Fruit fly (Drosophila melanogaster): ENCODE data around the gene OXA1L.
A peak's percentile ranks its signal among the peaks of the same experiment; 100 is the strongest.

Gene OXA1L

DNA sequence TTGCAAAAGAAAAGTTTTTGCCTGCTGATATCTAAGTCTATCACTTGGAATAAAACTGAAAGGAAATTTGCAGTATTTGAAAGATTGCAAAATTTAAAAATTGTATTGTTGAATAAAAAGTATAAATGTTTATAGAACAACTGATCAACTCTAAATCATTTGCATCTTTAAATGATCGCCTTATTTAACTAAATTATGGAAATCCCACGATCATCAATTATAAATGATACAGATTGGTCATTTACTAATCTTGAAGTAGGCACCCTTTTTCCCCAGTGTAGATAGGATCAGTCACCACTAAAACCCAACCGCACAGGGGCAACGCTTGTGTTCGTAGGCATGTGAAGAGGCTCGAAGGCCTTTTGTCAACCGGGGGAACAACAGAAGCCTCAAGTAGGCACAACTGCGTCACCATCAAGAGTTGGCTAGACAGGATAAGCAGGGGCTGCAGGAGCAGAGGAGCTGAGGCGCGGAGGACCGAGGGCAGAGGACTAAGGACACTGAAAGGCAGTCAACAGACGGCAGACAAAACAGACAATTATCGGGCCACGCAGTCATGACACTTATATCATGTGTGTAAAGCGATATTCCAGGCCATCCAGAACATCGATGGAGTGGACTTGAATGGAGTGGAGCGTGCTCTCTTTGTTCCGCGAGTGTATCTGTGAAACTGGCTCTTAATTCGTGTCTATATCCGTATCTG lies 38.3 kb downstream of the OXA1L start (continued):
- TF ChIP-seq Doc3 (GFP tag; IDR thresholded peaks at IDR 0.05; ENCODE audit: partially characterized antibody): no peak
- TF ChIP-seq CG8089 (GFP tag; optimal IDR thresholded peaks at IDR 0.05): no peak
- TF ChIP-seq vnd (GFP tag; IDR thresholded peaks at IDR 0.05; ENCODE audit: partially characterized antibody): no peak
- no peak for TF ChIP-seq br (optimal IDR thresholded peaks at IDR 0.05)
- TF ChIP-seq Stat92E (GFP tag; optimal IDR thresholded peaks at IDR 0.05): no peak
- TF ChIP-seq CG15269 (tag; optimal IDR thresholded peaks at IDR 0.05): no peak
- TF ChIP-seq CG17361 (GFP tag; IDR thresholded peaks at IDR 0.05): peak; percentile 73
- no peak for TF ChIP-seq HLHmδ (GFP tag; optimal IDR thresholded peaks at IDR 0.05)
- TF ChIP-seq seq (GFP tag; IDR thresholded peaks at IDR 0.05): no peak
- TF ChIP-seq CG32767 (GFP tag; IDR thresholded peaks at IDR 0.05): no peak
- TF ChIP-seq Nf-YB (GFP tag; optimal IDR thresholded peaks at IDR 0.05): peak; percentile 13
- no peak; the same call in 2 of the 3 replicates for TF ChIP-seq z (GFP tag; IDR thresholded peaks at IDR 0.05)
- no peak for TF ChIP-seq Dbx (GFP tag; IDR thresholded peaks at IDR 0.05)
- TF ChIP-seq CG4707 (GFP tag; optimal IDR thresholded peaks at IDR 0.05): no peak
- TF ChIP-seq CG18262 (tag; optimal IDR thresholded peaks at IDR 0.05): peak; percentile 81
- TF ChIP-seq CG11085 (GFP tag; IDR thresholded peaks at IDR 0.05): no peak
- TF ChIP-seq CG14965 (GFP tag; optimal IDR thresholded peaks at IDR 0.05; ENCODE audit: borderline replicate concordance): no peak
- no peak for TF ChIP-seq CG3065 (GFP tag; optimal IDR thresholded peaks at IDR 0.05)
- no peak for TF ChIP-seq h (optimal IDR thresholded peaks at IDR 0.05)
- TF ChIP-seq dan (GFP tag; IDR thresholded peaks at IDR 0.05): no peak
- TF ChIP-seq CG12219 (GFP tag; optimal IDR thresholded peaks at IDR 0.05): no peak
- no peak for TF ChIP-seq ftz-f1 (GFP tag; optimal IDR thresholded peaks at IDR 0.05)
- TF ChIP-seq CG8478 (optimal IDR thresholded peaks at IDR 0.05): no peak
- no peak for TF ChIP-seq Trl (optimal IDR thresholded peaks at IDR 0.05)
- TF ChIP-seq Trl (GFP tag; optimal IDR thresholded peaks at IDR 0.05): no peak
- TF ChIP-seq Hey (tag; optimal IDR thresholded peaks at IDR 0.05): no peak
- TF ChIP-seq CG1603 (tag; optimal IDR thresholded peaks at IDR 0.05): peak; percentile 32
- TF ChIP-seq wek (GFP tag; optimal IDR thresholded peaks at IDR 0.05): no peak
- peak; percentile 39 for TF ChIP-seq CG1233 (GFP tag; optimal IDR thresholded peaks at IDR 0.05)
- no peak for TF ChIP-seq gt (GFP tag; IDR thresholded peaks at IDR 0.05)
- no peak for TF ChIP-seq prd (optimal IDR thresholded peaks at IDR 0.05)
- TF ChIP-seq prd (GFP tag; IDR thresholded peaks at IDR 0.05): peak; percentile 62; the same call in 1 of the 3 replicates
- peak; percentile 94 for TF ChIP-seq zf30C (GFP tag; optimal IDR thresholded peaks at IDR 0.05)
- TF ChIP-seq cato (GFP tag; optimal IDR thresholded peaks at IDR 0.05; ENCODE audit: borderline replicate concordance): peak; percentile 2
- TF ChIP-seq Hr39 (optimal IDR thresholded peaks at IDR 0.05): no peak
- no peak for TF ChIP-seq caup (GFP tag; optimal IDR thresholded peaks at IDR 0.05; ENCODE audit: severe bottlenecking)
- peak; percentile 3 for TF ChIP-seq CG3163 (GFP tag; optimal IDR thresholded peaks at IDR 0.05)
- no peak for TF ChIP-seq CG10565 (GFP tag; optimal IDR thresholded peaks at IDR 0.05)
- peak; percentile 33 for TF ChIP-seq Xbp1 (GFP tag; optimal IDR thresholded peaks at IDR 0.05)
- TF ChIP-seq CG12391 (tag; optimal IDR thresholded peaks at IDR 0.05): peak; percentile 67
- peak; percentile 43 for TF ChIP-seq Usf (GFP tag; optimal IDR thresholded peaks at IDR 0.05)
- no peak for TF ChIP-seq CG10431 (GFP tag; optimal IDR thresholded peaks at IDR 0.05)
- peak; percentile 9 to 19 for TF ChIP-seq Pdp1 (GFP tag; optimal IDR thresholded peaks at IDR 0.05)
- TF ChIP-seq Sry-β (GFP tag; optimal IDR thresholded peaks at IDR 0.05): no peak
- TF ChIP-seq CG17359 (tag; optimal IDR thresholded peaks at IDR 0.05): no peak
- TF ChIP-seq phol (tag; optimal IDR thresholded peaks at IDR 0.05): peak; percentile 69
- no peak for TF ChIP-seq gcm2 (GFP tag; optimal IDR thresholded peaks at IDR 0.05)
- TF ChIP-seq Dll (GFP tag; IDR thresholded peaks at IDR 0.05; ENCODE audit: partially characterized antibody): no peak
- TF ChIP-seq B-H1 (GFP tag; IDR thresholded peaks at IDR 0.05): no peak
- TF ChIP-seq amos (GFP tag; IDR thresholded peaks at IDR 0.05; ENCODE audit: partially characterized antibody): no peak
- peak; percentile 41; the same call in 1 of the 2 replicates for TF ChIP-seq ara (GFP tag; IDR thresholded peaks at IDR 0.05)
